Worm (Caenorhabditis elegans) whole organism, L3 larva: ENCODE results near the gene bir-1.

Experiments used
- ZK546.5 ChIP-seq: sonication (generic microtip); optimal IDR thresholded peaks from 2 replicates; lab custom pipeline; 2017; ENCODE audit warnings: missing biosample characterization, missing genetic modification characterization
- eor-1 ChIP-seq, 2 experiments: fragments of 150-350 bp; optimal IDR thresholded peaks; 2 replicates each; lab custom pipeline; 2014 to 2018; ENCODE audit warnings: missing biosample characterization in 2 of 2, missing genetic modification characterization in 2 of 2
- lin-39 ChIP-seq: fragments of 150-350 bp; optimal IDR thresholded peaks from 2 replicates; lab custom pipeline; 2018; ENCODE audit warnings: missing biosample characterization, missing genetic modification reagents, missing genetic modification characterization
- lsy-12 ChIP-seq: sonication (generic microtip); optimal IDR thresholded peaks from 2 replicates; lab custom pipeline; 2016; ENCODE audit warnings: mild to moderate bottlenecking, missing genetic modification characterization, missing compliant biosample characterization
- nhr-11 ChIP-seq: fragments of 150-350 bp; optimal IDR thresholded peaks from 2 replicates; lab custom pipeline; 2014; ENCODE audit warnings: missing biosample characterization, missing genetic modification characterization
- nhr-25 ChIP-seq: sonication (generic microtip); optimal IDR thresholded peaks from 2 replicates; lab custom pipeline; 2017; ENCODE audit warnings: missing biosample characterization, missing genetic modification characterization
- nhr-77 ChIP-seq: fragments of 150-350 bp; optimal IDR thresholded peaks from 2 replicates; lab custom pipeline; 2014; ENCODE audit warnings: missing biosample characterization, missing genetic modification characterization
- unc-62 ChIP-seq: fragments of 150-350 bp; sonication (generic microtip); optimal IDR thresholded peaks from 4 replicates; lab custom pipeline; 2014; ENCODE audit warnings: missing biosample characterization, missing genetic modification reagents, missing genetic modification characterization
- zag-1 ChIP-seq: fragments of 150-350 bp; optimal IDR thresholded peaks from 2 replicates; lab custom pipeline; 2014; ENCODE audit warnings: missing biosample characterization, missing genetic modification characterization

ce11 chrV:11610481-11610880 lies 33.8 kb upstream of the bir-1 start, which contains the start of gene sas-5:
- TF ChIP-seq nhr-11 (tag; lab: Kevin White, UChicago) (no peak), lsy-12 (tag; lab: Kevin White, UChicago) (peak; percentile 47), zag-1 (tag; lab: Kevin White, UChicago) (no peak), unc-62 (GFP tag; lab: Kevin White, UChicago) (no peak), nhr-25 (tag; lab: Kevin White, UChicago) (peak; percentile 56), ZK546.5 (no peak), nhr-77 (no peak), eor-1 (tag; optimal IDR thresholded peaks at IDR 0.05; lab: Kevin White, UChicago) (no peak), lin-39 (tag; lab: Kevin White, UChicago) (peak; percentile 54)
